Fruit fly (Drosophila melanogaster) whole organism, embryonic: Measurements from ENCODE around the gene crq.

Experiments
- Blimp-1 ChIP-seq: fragments of 200-800 bp; sonication (Bioruptor generic); optimal IDR thresholded peaks from 3 replicates; lab custom pipeline; 2018; ENCODE audit warnings: missing biosample characterization, missing genetic modification characterization, mild to moderate bottlenecking, moderate library complexity, missing genetic modification reagents
- CG12236 ChIP-seq: fragments of 200-800 bp; sonication (Bioruptor generic); optimal IDR thresholded peaks from 2 replicates; lab custom pipeline; 2016; ENCODE audit warnings: missing biosample characterization, missing genetic modification characterization
- CG13287 ChIP-seq: fragments of 200-800 bp; sonication (Bioruptor generic); IDR thresholded peaks from 2 replicates; pipeline ENCODE4 v1.3.6; 2022; ENCODE audit warnings: missing biosample characterization, missing genetic modification characterization; ENCODE audit not compliant: partially characterized antibody
- CG14441 ChIP-seq: fragments of 200-800 bp; sonication (Bioruptor generic); IDR thresholded peaks from 2 replicates; pipeline ENCODE4 v1.3.6; 2022; ENCODE audit warnings: missing biosample characterization, missing genetic modification characterization
- CG15073 ChIP-seq: fragments of 200-800 bp; sonication (Bioruptor generic); optimal IDR thresholded peaks from 2 replicates; lab custom pipeline; 2016; ENCODE audit warnings: missing biosample characterization, missing genetic modification characterization
- CG15479 ChIP-seq: fragments of 200-800 bp; sonication (Bioruptor generic); optimal IDR thresholded peaks from 3 replicates; lab custom pipeline; 2019; ENCODE audit warnings: missing biosample characterization, mild to moderate bottlenecking, missing genetic modification characterization, moderate library complexity
- CG1603 ChIP-seq: fragments of 200-800 bp; sonication (Bioruptor generic); optimal IDR thresholded peaks from 2 replicates; lab custom pipeline; 2019; ENCODE audit warnings: missing biosample characterization, mild to moderate bottlenecking, missing genetic modification characterization, moderate library complexity
- CG17361 ChIP-seq: fragments of 200-800 bp; sonication (Bioruptor generic); IDR thresholded peaks from 3 replicates; pipeline ENCODE4 v1.3.6; 2022; ENCODE audit warnings: missing biosample characterization, missing genetic modification characterization
- CG17829 ChIP-seq: fragments of 200-800 bp; optimal IDR thresholded peaks from 2 replicates; lab custom pipeline; 2019; ENCODE audit warnings: missing biosample characterization, mild to moderate bottlenecking, missing genetic modification characterization, moderate library complexity
- CG18011 ChIP-seq: fragments of 200-800 bp; sonication (Bioruptor generic); optimal IDR thresholded peaks from 2 replicates; lab custom pipeline; 2017; ENCODE audit warnings: missing biosample characterization, missing genetic modification characterization, mild to moderate bottlenecking, moderate library complexity, missing genotype
- CG2129 ChIP-seq: fragments of 200-800 bp; sonication (Bioruptor generic); IDR thresholded peaks from 2 replicates; pipeline ENCODE4 v1.3.6; 2022; ENCODE audit warnings: missing biosample characterization, missing genetic modification characterization; ENCODE audit not compliant: partially characterized antibody
- CG2202 ChIP-seq: fragments of 200-800 bp; sonication (Bioruptor generic); optimal IDR thresholded peaks from 2 replicates; lab custom pipeline; 2018; ENCODE audit warnings: missing biosample characterization, mild to moderate bottlenecking, missing genetic modification characterization
- CG2712 ChIP-seq: fragments of 200-800 bp; optimal IDR thresholded peaks from 3 replicates; lab custom pipeline; 2019; ENCODE audit warnings: missing biosample characterization, mild to moderate bottlenecking, missing genetic modification characterization, moderate library complexity
- CG3065 ChIP-seq: fragments of 200-800 bp; sonication (Bioruptor generic); optimal IDR thresholded peaks from 2 replicates; lab custom pipeline; 2016; ENCODE audit warnings: missing biosample characterization, missing genetic modification characterization
- CG31388 ChIP-seq: fragments of 200-800 bp; sonication (Bioruptor generic); optimal IDR thresholded peaks from 2 replicates; lab custom pipeline; 2016; ENCODE audit warnings: missing biosample characterization, missing genetic modification characterization
- CG4617 ChIP-seq: fragments of 200-800 bp; sonication (Bioruptor generic); optimal IDR thresholded peaks from 3 replicates; lab custom pipeline; 2016; ENCODE audit warnings: missing biosample characterization, missing genetic modification characterization, borderline replicate concordance
- CG4730 ChIP-seq: fragments of 200-800 bp; sonication (Bioruptor generic); IDR thresholded peaks from 2 replicates; pipeline ENCODE4 v1.3.6; 2022; ENCODE audit warnings: missing biosample characterization, missing genetic modification characterization
- CG6272 ChIP-seq: fragments of 200-800 bp; sonication (Bioruptor generic); IDR thresholded peaks from 2 replicates; pipeline ENCODE4 v1.3.6; 2022; ENCODE audit warnings: missing biosample characterization, missing genetic modification characterization
- CG6689 ChIP-seq: fragments of 200-800 bp; sonication (Bioruptor generic); IDR thresholded peaks from 2 replicates; pipeline ENCODE4 v1.3.6; 2022; ENCODE audit warnings: missing biosample characterization, missing genetic modification characterization
- CG7357 ChIP-seq: fragments of 200-800 bp; sonication (Bioruptor generic); IDR thresholded peaks from 3 replicates; pipeline ENCODE4 v1.3.6; 2022; ENCODE audit warnings: missing biosample characterization, missing genetic modification characterization
- CG7372 ChIP-seq: fragments of 200-800 bp; sonication (Bioruptor generic); IDR thresholded peaks from 2 replicates; pipeline ENCODE4 v1.3.6; 2022; ENCODE audit warnings: missing biosample characterization, missing genetic modification characterization
- CG7556 ChIP-seq: fragments of 200-800 bp; sonication (Bioruptor generic); optimal IDR thresholded peaks from 2 replicates; lab custom pipeline; 2017; ENCODE audit warnings: missing biosample characterization, mild to moderate bottlenecking, missing genetic modification characterization
- CoRest ChIP-seq: fragments of 200-800 bp; sonication (Bioruptor generic); optimal IDR thresholded peaks from 3 replicates; lab custom pipeline; 2018; ENCODE audit warnings: missing biosample characterization, mild to moderate bottlenecking, missing genetic modification characterization, moderate library complexity
- CrebB ChIP-seq: fragments of 200-800 bp; sonication (Bioruptor generic); optimal IDR thresholded peaks from 3 replicates; lab custom pipeline; 2018; ENCODE audit warnings: missing biosample characterization, mild to moderate bottlenecking, missing genetic modification characterization
- Deaf1 ChIP-seq: fragments of 200-800 bp; optimal IDR thresholded peaks from 3 replicates; lab custom pipeline; 2019; ENCODE audit warnings: missing biosample characterization, mild to moderate bottlenecking, missing genetic modification characterization, moderate library complexity
- Fer3 ChIP-seq: fragments of 200-800 bp; sonication (Bioruptor generic); optimal IDR thresholded peaks from 2 replicates; lab custom pipeline; 2018; ENCODE audit warnings: missing biosample characterization, mild to moderate bottlenecking, missing genetic modification characterization, moderate library complexity
- HHEX ChIP-seq: fragments of 200-800 bp; sonication (Bioruptor generic); optimal IDR thresholded peaks from 3 replicates; lab custom pipeline; 2017; ENCODE audit warnings: missing biosample characterization, mild to moderate bottlenecking, missing genetic modification characterization, missing genetic modification reagents
- MBD-R2 ChIP-seq: fragments of 200-800 bp; sonication (Bioruptor generic); IDR thresholded peaks from 2 replicates; pipeline ENCODE4 v1.3.6; 2022; ENCODE audit warnings: missing biosample characterization, missing genetic modification characterization
- Meics ChIP-seq: fragments of 200-800 bp; sonication (Bioruptor generic); optimal IDR thresholded peaks from 2 replicates; lab custom pipeline; 2017; ENCODE audit warnings: missing biosample characterization, mild to moderate bottlenecking, missing genetic modification characterization
- NC2α ChIP-seq: fragments of 200-800 bp; sonication (Bioruptor generic); optimal IDR thresholded peaks from 2 replicates; lab custom pipeline; 2016; ENCODE audit warnings: missing biosample characterization, missing genetic modification characterization
- Opbp ChIP-seq: fragments of 200-800 bp; sonication (Bioruptor generic); IDR thresholded peaks from 3 replicates; pipeline ENCODE4 v1.3.6; 2022; ENCODE audit warnings: missing biosample characterization, missing genetic modification characterization; ENCODE audit not compliant: partially characterized antibody
- Side ChIP-seq: fragments of 200-800 bp; sonication (Bioruptor generic); optimal IDR thresholded peaks from 2 replicates; lab custom pipeline; 2016; ENCODE audit warnings: missing biosample characterization, missing genetic modification characterization
- Six4 ChIP-seq: fragments of 200-800 bp; sonication (Bioruptor generic); optimal IDR thresholded peaks from 2 replicates; lab custom pipeline; 2016; ENCODE audit warnings: missing biosample characterization, missing genetic modification characterization
- Taf1 ChIP-seq: fragments of 200-800 bp; sonication (Bioruptor generic); IDR thresholded peaks from 2 replicates; pipeline ENCODE4 v1.3.6; 2022; ENCODE audit warnings: missing biosample characterization, missing genetic modification characterization
- YL-1 ChIP-seq: fragments of 200-800 bp; sonication (Bioruptor generic); optimal IDR thresholded peaks from 3 replicates; lab custom pipeline; 2017; ENCODE audit warnings: missing biosample characterization, mild to moderate bottlenecking, missing genetic modification characterization
- ab ChIP-seq: fragments of 200-800 bp; sonication (Bioruptor generic); optimal IDR thresholded peaks from 2 replicates; lab custom pipeline; 2016; ENCODE audit warnings: missing biosample characterization, missing genetic modification characterization
- cas ChIP-seq: fragments of 200-800 bp; sonication (Bioruptor generic); IDR thresholded peaks from 2 replicates; pipeline ENCODE4 v1.3.6; 2022; ENCODE audit warnings: missing biosample characterization, missing genetic modification characterization
- crc ChIP-seq: fragments of 200-800 bp; sonication (Bioruptor generic); optimal IDR thresholded peaks from 2 replicates; lab custom pipeline; 2016; ENCODE audit warnings: missing biosample characterization, missing genetic modification characterization
- dysf ChIP-seq: fragments of 200-800 bp; sonication (Bioruptor generic); IDR thresholded peaks from 3 replicates; pipeline ENCODE4 v1.3.6; 2022; ENCODE audit warnings: missing biosample characterization, missing genetic modification characterization
- emc ChIP-seq: fragments of 200-800 bp; sonication (Bioruptor generic); optimal IDR thresholded peaks from 2 replicates; lab custom pipeline; 2016; ENCODE audit warnings: missing biosample characterization, missing genetic modification characterization
- ems ChIP-seq: fragments of 200-800 bp; sonication (Bioruptor generic); optimal IDR thresholded peaks from 3 replicates; lab custom pipeline; 2016; ENCODE audit warnings: missing biosample characterization, missing genetic modification characterization
- ftz-f1 ChIP-seq: fragments of 200-800 bp; sonication (Bioruptor generic); optimal IDR thresholded peaks from 2 replicates; lab custom pipeline; 2016; ENCODE audit warnings: missing biosample characterization, missing genetic modification characterization
- gcm2 ChIP-seq: fragments of 200-800 bp; sonication (Bioruptor generic); optimal IDR thresholded peaks from 2 replicates; lab custom pipeline; 2016; ENCODE audit warnings: missing biosample characterization, missing genetic modification characterization
- gt ChIP-seq: fragments of 200-800 bp; sonication (Bioruptor generic); IDR thresholded peaks from 2 replicates; pipeline ENCODE4 v1.3.6; 2022; ENCODE audit warnings: missing biosample characterization, missing genetic modification characterization
- insv ChIP-seq, 2 experiments: fragments of 200-800 bp; sonication (Bioruptor generic); optimal IDR thresholded peaks; 3 replicates each; lab custom pipeline; 2016 to 2018; ENCODE audit warnings: missing biosample characterization in 2 of 2, missing genetic modification characterization in 2 of 2
- kah ChIP-seq: fragments of 200-800 bp; sonication (Bioruptor generic); optimal IDR thresholded peaks from 2 replicates; lab custom pipeline; 2018; ENCODE audit warnings: missing biosample characterization, mild to moderate bottlenecking, missing genetic modification characterization
- nom ChIP-seq: fragments of 200-800 bp; sonication (Bioruptor generic); optimal IDR thresholded peaks from 2 replicates; lab custom pipeline; 2017; ENCODE audit warnings: missing biosample characterization, missing genetic modification characterization, mild to moderate bottlenecking, moderate library complexity, missing genetic modification reagents
- pnt ChIP-seq: fragments of 200-800 bp; sonication (Bioruptor generic); optimal IDR thresholded peaks from 3 replicates; lab custom pipeline; 2016; ENCODE audit warnings: missing biosample characterization, missing genetic modification characterization
- seq ChIP-seq: fragments of 200-800 bp; sonication (Bioruptor generic); IDR thresholded peaks from 2 replicates; pipeline ENCODE4 v1.3.6; 2022; ENCODE audit warnings: missing biosample characterization, missing genetic modification characterization
- zen ChIP-seq: fragments of 200-800 bp; sonication (Bioruptor generic); optimal IDR thresholded peaks from 3 replicates; lab custom pipeline; 2018; ENCODE audit warnings: missing biosample characterization, mild to moderate bottlenecking, missing genetic modification characterization, moderate library complexity

crq gene

DNA sequence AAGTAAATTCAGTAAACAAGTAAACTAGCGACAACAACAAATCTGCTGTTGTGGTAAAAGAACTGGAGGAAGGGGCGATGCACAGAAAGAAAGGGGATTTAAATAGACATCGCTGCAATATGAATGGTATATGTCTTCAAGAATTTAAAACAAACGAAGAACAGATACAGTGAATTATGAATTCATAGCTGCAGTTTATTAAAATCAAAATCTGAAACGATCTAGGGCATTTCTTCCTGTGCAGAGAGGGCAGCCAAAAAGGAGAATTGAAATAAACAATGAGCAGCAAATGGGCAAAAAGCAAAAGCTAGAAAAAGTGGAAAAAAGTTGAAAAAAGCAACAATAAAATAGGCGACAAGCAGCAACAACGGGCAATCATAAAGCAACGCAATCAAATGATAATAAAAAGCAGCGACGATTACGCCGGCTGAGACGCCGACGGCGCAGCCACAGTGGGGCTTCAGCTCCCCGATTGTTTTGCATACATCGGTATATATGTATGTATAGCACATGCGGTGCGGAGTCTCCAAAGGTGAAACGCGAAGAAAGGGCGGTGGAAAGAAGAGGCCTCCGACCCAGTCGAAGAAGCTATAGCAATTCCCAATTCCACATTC, 16.0 kb upstream of the crq start (continued):
- TF ChIP-seq CG2129 (GFP tag; lab: Robert Waterston, UW) (no peak), Taf1 (GFP tag; lab: Robert Waterston, UW) (no peak), kah (GFP tag; lab: Kevin White, UChicago) (peak; percentile 22), CG7357 (peak; percentile 52; the same call in 2 of the 3 replicates), CrebB (tag; lab: Kevin White, UChicago) (peak; percentile 72), gcm2 (GFP tag; lab: Kevin White, UChicago) (peak; percentile 14), crc (peak; percentile 64), gt (GFP tag; lab: Robert Waterston, UW) (no peak), CG3065 (GFP tag; lab: Kevin White, UChicago) (no peak), nom (GFP tag; lab: Kevin White, UChicago) (peak; percentile 33), CoRest (peak; percentile 64), CG7556 (peak; percentile 72), CG15073 (GFP tag; lab: Kevin White, UChicago) (no peak), CG1603 (peak; percentile 84), CG4730 (peak; percentile 74), CG17361 (GFP tag; lab: Robert Waterston, UW) (peak; percentile 73), HHEX (GFP tag; lab: Kevin White, UChicago) (peak; percentile 72), dysf (peak; percentile 82), Blimp-1 (peak; percentile 82), CG4617 (no peak), Deaf1 (peak; percentile 17), Fer3 (peak; percentile 77), CG7372 (peak; percentile 44; the same call in 1 of the 2 replicates), Six4 (GFP tag; lab: Kevin White, UChicago) (peak; percentile 56), CG6272 (GFP tag; lab: Robert Waterston, UW) (0 out of 2 replicates have a peak, but pooled peaks have one; percentile 13), insv (GFP tag; optimal IDR thresholded peaks at IDR 0.05; lab: Kevin White, UChicago) (no peak), CG13287 (GFP tag; lab: Robert Waterston, UW) (no peak; the same call in 1 of the 2 replicates), Meics (peak; percentile 72), CG2712 (tag; lab: Kevin White, UChicago) (peak; percentile 81), MBD-R2 (peak; percentile 26; the same call in 1 of the 2 replicates), CG31388 (GFP tag; lab: Kevin White, UChicago) (no peak), zen (tag; lab: Kevin White, UChicago) (peak; percentile 2), CG12236 (GFP tag; lab: Kevin White, UChicago) (peak; percentile 69), ems (GFP tag; lab: Kevin White, UChicago) (peak; percentile 67), ab (no peak), CG17829 (tag; lab: Kevin White, UChicago) (peak; percentile 79), CG15479 (no peak), NC2α (GFP tag; lab: Kevin White, UChicago) (peak; percentile 43), CG6689 (GFP tag; lab: Robert Waterston, UW) (peak; percentile 72), cas (GFP tag; lab: Robert Waterston, UW) (no peak), Side (GFP tag; lab: Kevin White, UChicago) (peak; percentile 55), seq (GFP tag; lab: Robert Waterston, UW) (peak; percentile 80), YL-1 (GFP tag; lab: Kevin White, UChicago) (no peak), emc (GFP tag; lab: Kevin White, UChicago) (peak; percentile 38), CG18011 (peak; percentile 18), CG2202 (tag; lab: Kevin White, UChicago) (no peak), Opbp (GFP tag; lab: Robert Waterston, UW) (no peak), CG14441 (peak; percentile 74), ftz-f1 (no peak), pnt (peak; percentile 54)
